Fruit fly (Drosophila melanogaster) Kc167 (cell line): ENCODE results near the gene be.

Experiments
- Myc ChIP-seq: fragments of >200 bp; optimal IDR thresholded peaks from 2 replicates; lab custom pipeline; 2017; ENCODE audit warnings: missing external identifiers
- Sin3A ChIP-seq: fragments of >200 bp; optimal IDR thresholded peaks from 2 replicates; lab custom pipeline; 2018; ENCODE audit warnings: missing external identifiers
- h ChIP-seq: fragments of >200 bp; optimal IDR thresholded peaks from 3 replicates; lab custom pipeline; 2018; ENCODE audit warnings: missing external identifiers
- insv ChIP-seq: fragments of >200 bp; optimal IDR thresholded peaks from 3 replicates; lab custom pipeline; 2018; ENCODE audit warnings: missing external identifiers
- psq ChIP-seq: fragments of >200 bp; optimal IDR thresholded peaks from 2 replicates; lab custom pipeline; 2017; ENCODE audit warnings: missing external identifiers
- ttk ChIP-seq: sonication (Bioruptor generic); optimal IDR thresholded peaks from 2 replicates; lab custom pipeline; 2017; ENCODE audit warnings: missing external identifiers

- no peak for TF ChIP-seq psq (lab: Kevin White, UChicago)
- TF ChIP-seq Myc (lab: Kevin White, UChicago): no peak
- no peak for TF ChIP-seq insv (lab: Kevin White, UChicago)
- no peak for TF ChIP-seq Sin3A (lab: Kevin White, UChicago)
- TF ChIP-seq h (lab: Kevin White, UChicago): no peak
- no peak for TF ChIP-seq ttk
Measured at dm6 chrX:15025737-15026136, 1.5 kb downstream of the be start.
